Fruit fly (Drosophila melanogaster) whole organism, embryonic: ENCODE measurements around the gene Adgf-D.
A peak's percentile ranks its signal among the peaks of the same experiment; 100 is the strongest.

Experiments used
- BEAF-32 ChIP-seq: fragments of 200-800 bp; sonication (Bioruptor generic); optimal IDR thresholded peaks from 3 replicates; lab custom pipeline; 2017; ENCODE audit warnings: missing biosample characterization, missing genetic modification characterization, mild to moderate bottlenecking, moderate library complexity, missing genetic modification reagents
- CG10274 ChIP-seq: fragments of 200-800 bp; sonication (Bioruptor generic); optimal IDR thresholded peaks from 3 replicates; lab custom pipeline; 2017; ENCODE audit warnings: missing biosample characterization, mild to moderate bottlenecking, missing genetic modification characterization
- CG10654 ChIP-seq: fragments of 200-800 bp; sonication (Bioruptor generic); optimal IDR thresholded peaks from 2 replicates; lab custom pipeline; 2016; ENCODE audit warnings: missing biosample characterization, missing genetic modification characterization
- CG10979 ChIP-seq: fragments of 200-800 bp; sonication (Bioruptor generic); optimal IDR thresholded peaks from 2 replicates; lab custom pipeline; 2018; ENCODE audit warnings: missing biosample characterization, mild to moderate bottlenecking, missing genetic modification characterization, moderate library complexity
- CG12071 ChIP-seq: fragments of 200-800 bp; sonication (Bioruptor generic); optimal IDR thresholded peaks from 3 replicates; lab custom pipeline; 2018; ENCODE audit warnings: missing biosample characterization, mild to moderate bottlenecking, missing genetic modification characterization
- CG12299 ChIP-seq: fragments of 200-800 bp; sonication (Bioruptor generic); optimal IDR thresholded peaks from 2 replicates; lab custom pipeline; 2018; ENCODE audit warnings: missing biosample characterization, mild to moderate bottlenecking, missing genetic modification characterization
- CG15011 ChIP-seq: fragments of 200-800 bp; sonication (Bioruptor generic); optimal IDR thresholded peaks from 3 replicates; lab custom pipeline; 2018; ENCODE audit warnings: missing biosample characterization, mild to moderate bottlenecking, missing genetic modification characterization
- CG16863 ChIP-seq: fragments of 200-800 bp; sonication (Bioruptor generic); optimal IDR thresholded peaks from 3 replicates; lab custom pipeline; 2016; ENCODE audit warnings: missing biosample characterization, missing genetic modification characterization
- CG17359 ChIP-seq: fragments of 200-800 bp; sonication (Bioruptor generic); optimal IDR thresholded peaks from 3 replicates; lab custom pipeline; 2018; ENCODE audit warnings: missing biosample characterization, mild to moderate bottlenecking, missing genetic modification characterization, moderate library complexity
- CG17612 ChIP-seq: fragments of 200-800 bp; sonication (Bioruptor generic); IDR thresholded peaks from 2 replicates; pipeline ENCODE4 v1.3.6; 2022; ENCODE audit warnings: missing biosample characterization, missing genetic modification characterization
- CG31224 ChIP-seq: fragments of 200-800 bp; sonication (Bioruptor generic); IDR thresholded peaks from 2 replicates; pipeline ENCODE4 v1.3.6; 2022; ENCODE audit warnings: missing biosample characterization, missing genetic modification characterization
- CG31365 ChIP-seq: fragments of 200-800 bp; sonication (Bioruptor generic); optimal IDR thresholded peaks from 2 replicates; lab custom pipeline; 2018; ENCODE audit warnings: missing biosample characterization, mild to moderate bottlenecking, missing genetic modification characterization
- CG32532 ChIP-seq: fragments of 200-800 bp; sonication (Bioruptor generic); IDR thresholded peaks from 2 replicates; pipeline ENCODE4 v1.3.6; 2022; ENCODE audit warnings: missing biosample characterization, missing genetic modification characterization
- CG32767 ChIP-seq: fragments of 200-800 bp; sonication (Bioruptor generic); IDR thresholded peaks from 2 replicates; pipeline ENCODE4 v1.3.6; 2022; ENCODE audit warnings: missing biosample characterization, missing genetic modification characterization
- CG6254 ChIP-seq: fragments of 200-800 bp; sonication (Bioruptor generic); optimal IDR thresholded peaks from 3 replicates; lab custom pipeline; 2017; ENCODE audit warnings: mild to moderate bottlenecking, missing biosample characterization, missing genetic modification reagents, missing genetic modification characterization
- CG6654 ChIP-seq: fragments of 200-800 bp; sonication (Bioruptor generic); optimal IDR thresholded peaks from 2 replicates; lab custom pipeline; 2017; ENCODE audit warnings: missing biosample characterization, mild to moderate bottlenecking, missing genetic modification characterization
- CG7745 ChIP-seq: fragments of 200-800 bp; sonication (Bioruptor generic); optimal IDR thresholded peaks from 2 replicates; lab custom pipeline; 2018; ENCODE audit warnings: missing biosample characterization, mild to moderate bottlenecking, missing genetic modification characterization, moderate library complexity
- CG7839 ChIP-seq: fragments of 200-800 bp; sonication (Bioruptor generic); optimal IDR thresholded peaks from 3 replicates; lab custom pipeline; 2018; ENCODE audit warnings: missing biosample characterization, mild to moderate bottlenecking, missing genetic modification characterization, moderate library complexity
- CG9215 ChIP-seq: fragments of 200-800 bp; sonication (Bioruptor generic); IDR thresholded peaks from 2 replicates; pipeline ENCODE4 v1.3.6; 2022; ENCODE audit warnings: missing biosample characterization, missing genetic modification characterization
- CG9876 ChIP-seq: fragments of 200-800 bp; sonication (Bioruptor generic); optimal IDR thresholded peaks from 2 replicates; lab custom pipeline; 2016; ENCODE audit warnings: missing biosample characterization, missing genetic modification characterization
- CkIIα-i1 ChIP-seq: fragments of 200-800 bp; sonication (Bioruptor generic); IDR thresholded peaks from 2 replicates; pipeline ENCODE4 v1.3.6; 2022; ENCODE audit warnings: missing biosample characterization, missing genetic modification characterization
- D19A ChIP-seq: fragments of 200-800 bp; optimal IDR thresholded peaks from 3 replicates; lab custom pipeline; 2019; ENCODE audit warnings: missing biosample characterization, mild to moderate bottlenecking, missing genetic modification characterization, moderate library complexity
- D19B ChIP-seq: fragments of 200-800 bp; sonication (Bioruptor generic); optimal IDR thresholded peaks from 2 replicates; lab custom pipeline; 2017; ENCODE audit warnings: missing biosample characterization, mild to moderate bottlenecking, missing genetic modification characterization
- Deaf1 ChIP-seq: fragments of 200-800 bp; optimal IDR thresholded peaks from 3 replicates; lab custom pipeline; 2019; ENCODE audit warnings: missing biosample characterization, mild to moderate bottlenecking, missing genetic modification characterization, moderate library complexity
- H15 ChIP-seq: fragments of 200-800 bp; sonication (Bioruptor generic); IDR thresholded peaks from 3 replicates; pipeline ENCODE4 v1.3.6; 2022; ENCODE audit warnings: missing biosample characterization, missing genetic modification characterization
- Hmr ChIP-seq: fragments of 200-800 bp; sonication (Bioruptor generic); optimal IDR thresholded peaks from 3 replicates; lab custom pipeline; 2017; ENCODE audit warnings: mild to moderate bottlenecking, missing biosample characterization, missing genetic modification reagents, missing genetic modification characterization
- Lpt ChIP-seq: fragments of >200 bp; optimal IDR thresholded peaks from 2 replicates; lab custom pipeline; 2018; ENCODE audit warnings: missing biosample characterization, missing genetic modification characterization
- NC2α ChIP-seq: fragments of 200-800 bp; sonication (Bioruptor generic); optimal IDR thresholded peaks from 2 replicates; lab custom pipeline; 2016; ENCODE audit warnings: missing biosample characterization, missing genetic modification characterization
- NfI ChIP-seq: fragments of 200-800 bp; sonication (Bioruptor generic); optimal IDR thresholded peaks from 3 replicates; lab custom pipeline; 2018; ENCODE audit warnings: missing biosample characterization, mild to moderate bottlenecking, missing genetic modification characterization, moderate library complexity
- Opbp ChIP-seq: fragments of 200-800 bp; sonication (Bioruptor generic); IDR thresholded peaks from 3 replicates; pipeline ENCODE4 v1.3.6; 2022; ENCODE audit warnings: missing biosample characterization, missing genetic modification characterization; ENCODE audit not compliant: partially characterized antibody
- Sox100B ChIP-seq: fragments of 200-800 bp; sonication (Bioruptor generic); optimal IDR thresholded peaks from 3 replicates; lab custom pipeline; 2018; ENCODE audit warnings: missing biosample characterization, mild to moderate bottlenecking, missing genetic modification characterization
- Sry-δ ChIP-seq: fragments of 200-800 bp; sonication (Bioruptor generic); optimal IDR thresholded peaks from 2 replicates; lab custom pipeline; 2016; ENCODE audit warnings: missing biosample characterization, missing genetic modification characterization
- Taf1 ChIP-seq: fragments of 200-800 bp; sonication (Bioruptor generic); IDR thresholded peaks from 2 replicates; pipeline ENCODE4 v1.3.6; 2022; ENCODE audit warnings: missing biosample characterization, missing genetic modification characterization
- bigmax ChIP-seq: fragments of 200-800 bp; sonication (Bioruptor generic); optimal IDR thresholded peaks from 2 replicates; lab custom pipeline; 2018; ENCODE audit warnings: missing biosample characterization, mild to moderate bottlenecking, missing genetic modification characterization
- bowl ChIP-seq: fragments of 200-800 bp; sonication (Bioruptor generic); IDR thresholded peaks from 2 replicates; pipeline ENCODE4 v1.3.6; 2022; ENCODE audit warnings: missing biosample characterization, missing genetic modification characterization
- disco-r ChIP-seq: fragments of 200-800 bp; sonication (Bioruptor generic); optimal IDR thresholded peaks from 2 replicates; lab custom pipeline; 2016; ENCODE audit warnings: missing biosample characterization, missing genetic modification characterization
- dm ChIP-seq: fragments of 200-800 bp; sonication (Bioruptor generic); optimal IDR thresholded peaks from 3 replicates; lab custom pipeline; 2016; ENCODE audit warnings: missing biosample characterization, missing genetic modification characterization
- eve ChIP-seq, 2 experiments: fragments of >200 bp; optimal IDR thresholded peaks; 2 replicates each; lab custom pipeline; 2017; ENCODE audit warnings: missing biosample characterization in 2 of 2, missing genetic modification characterization in 2 of 2
- ewg ChIP-seq: fragments of 200-800 bp; sonication (Bioruptor generic); optimal IDR thresholded peaks from 3 replicates; lab custom pipeline; 2017; ENCODE audit warnings: mild to moderate bottlenecking, missing biosample characterization, missing genetic modification reagents, missing genetic modification characterization
- fd102C ChIP-seq: fragments of 200-800 bp; sonication (Bioruptor generic); optimal IDR thresholded peaks from 2 replicates; lab custom pipeline; 2018; ENCODE audit warnings: missing biosample characterization, mild to moderate bottlenecking, missing genetic modification characterization, moderate library complexity
- hbn ChIP-seq: fragments of 200-800 bp; sonication (Bioruptor generic); IDR thresholded peaks from 2 replicates; pipeline ENCODE4 v1.3.6; 2022; ENCODE audit warnings: missing biosample characterization, missing genetic modification characterization; ENCODE audit not compliant: partially characterized antibody
- hth ChIP-seq: fragments of >200 bp; optimal IDR thresholded peaks from 2 replicates; lab custom pipeline; 2017; ENCODE audit warnings: inconsistent platforms
- oc ChIP-seq: fragments of 200-800 bp; sonication (Bioruptor generic); optimal IDR thresholded peaks from 2 replicates; lab custom pipeline; 2018; ENCODE audit warnings: missing biosample characterization, mild to moderate bottlenecking, missing genetic modification characterization, moderate library complexity
- sd ChIP-seq: fragments of 200-800 bp; sonication (Bioruptor generic); optimal IDR thresholded peaks from 3 replicates; lab custom pipeline; 2018; ENCODE audit warnings: missing biosample characterization, mild to moderate bottlenecking, missing genetic modification characterization, moderate library complexity
- seq ChIP-seq: fragments of 200-800 bp; sonication (Bioruptor generic); IDR thresholded peaks from 2 replicates; pipeline ENCODE4 v1.3.6; 2022; ENCODE audit warnings: missing biosample characterization, missing genetic modification characterization
- shn ChIP-seq: fragments of 200-800 bp; sonication (Bioruptor generic); optimal IDR thresholded peaks from 3 replicates; lab custom pipeline; 2016; ENCODE audit warnings: missing biosample characterization, missing genetic modification characterization
- slou ChIP-seq: fragments of 200-800 bp; sonication (Bioruptor generic); optimal IDR thresholded peaks from 3 replicates; lab custom pipeline; 2016; ENCODE audit warnings: missing biosample characterization, missing genetic modification characterization
- stc ChIP-seq: fragments of 200-800 bp; sonication (Bioruptor generic); IDR thresholded peaks from 2 replicates; pipeline ENCODE4 v1.3.6; 2022; ENCODE audit warnings: missing biosample characterization, missing genetic modification characterization

The Adgf-D gene

dm6 chr3R:13735304-13735898, 30.2 kb upstream of the Adgf-D start (continued):
- TF ChIP-seq Hmr (GFP tag; lab: Kevin White, UChicago) (no peak), CG12299 (tag; lab: Kevin White, UChicago) (no peak), CG16863 (no peak), Deaf1 (tag; lab: Kevin White, UChicago) (peak; percentile 91), D19B (GFP tag; lab: Kevin White, UChicago) (no peak), CkIIα-i1 (GFP tag; lab: Robert Waterston, UW) (no peak)

- TF ChIP-seq CG31224 (GFP tag; lab: Robert Waterston, UW) (no peak), eve (GFP tag; optimal IDR thresholded peaks at IDR 0.05; lab: Kevin White, UChicago) (peak in 1 of 2 experiments; percentile 29)
Observed at dm6 chr3R:13730005-13730404, 24.8 kb upstream of the Adgf-D start.

DNA sequence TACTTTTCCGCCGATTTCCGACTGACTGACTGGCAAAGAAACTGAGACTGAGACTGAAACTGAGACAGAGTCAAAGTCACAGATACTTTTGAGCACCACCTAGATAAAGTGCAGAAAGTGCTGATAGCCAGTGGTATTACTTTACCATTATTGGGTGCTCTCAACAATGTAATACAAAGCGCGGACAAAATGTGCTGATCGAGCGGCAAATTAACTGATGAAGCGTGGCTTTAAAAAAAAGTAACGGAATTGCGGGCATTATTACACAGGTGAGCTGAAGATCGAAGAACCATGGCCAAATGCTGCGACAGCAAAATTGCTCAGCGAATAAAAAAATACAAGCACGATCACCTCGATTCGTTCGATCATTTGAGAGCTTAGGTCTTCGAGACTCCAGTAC, 23.7 kb upstream of the Adgf-D start:
- TF ChIP-seq H15 (GFP tag; lab: Robert Waterston, UW) (no peak), bigmax (no peak), BEAF-32 (GFP tag; lab: Kevin White, UChicago) (no peak), CG31365 (tag; lab: Kevin White, UChicago) (no peak), shn (GFP tag; lab: Kevin White, UChicago) (no peak), CG10979 (tag; lab: Kevin White, UChicago) (no peak), CG7745 (tag; lab: Kevin White, UChicago) (no peak), Lpt (GFP tag; lab: Kevin White, UChicago) (no peak), CG6654 (no peak), Taf1 (GFP tag; lab: Robert Waterston, UW) (no peak), fd102C (GFP tag; lab: Kevin White, UChicago) (no peak), CG32767 (GFP tag; lab: Robert Waterston, UW) (no peak), Opbp (no peak), bowl (GFP tag; lab: Robert Waterston, UW) (no peak), CG6254 (no peak), sd (tag; lab: Kevin White, UChicago) (no peak), NfI (GFP tag; lab: Kevin White, UChicago) (no peak), CG17612 (GFP tag; lab: Robert Waterston, UW) (no peak), CG17359 (tag; lab: Kevin White, UChicago) (no peak), dm (GFP tag; lab: Kevin White, UChicago) (no peak)

- TF ChIP-seq D19A (tag; lab: Kevin White, UChicago): peak; percentile 33
- no peak for TF ChIP-seq CG9215 (GFP tag; lab: Robert Waterston, UW)
- TF ChIP-seq Hmr (GFP tag; lab: Kevin White, UChicago): no peak
- TF ChIP-seq slou: no peak
- no peak for TF ChIP-seq CG7839
- peak; percentile 10 for TF ChIP-seq oc
- TF ChIP-seq ewg (GFP tag; lab: Kevin White, UChicago): no peak
- TF ChIP-seq disco-r: no peak
- no peak for TF ChIP-seq Sry-δ (GFP tag; lab: Kevin White, UChicago)
- TF ChIP-seq CG9876 (GFP tag; lab: Kevin White, UChicago): no peak
- TF ChIP-seq NC2α (GFP tag; lab: Kevin White, UChicago): no peak
- TF ChIP-seq CG15011: no peak
- TF ChIP-seq Sox100B (GFP tag; lab: Kevin White, UChicago): peak; percentile 15
- no peak for TF ChIP-seq CG10274 (GFP tag; lab: Kevin White, UChicago)
- TF ChIP-seq hth (lab: Kevin White, UChicago): no peak
- no peak for TF ChIP-seq hbn (GFP tag; lab: Robert Waterston, UW)
- no peak for TF ChIP-seq CG32532
- no peak for TF ChIP-seq seq (GFP tag; lab: Robert Waterston, UW)
- no peak for TF ChIP-seq stc (GFP tag; lab: Robert Waterston, UW)
- no peak for TF ChIP-seq CG12071 (GFP tag; lab: Kevin White, UChicago)
- TF ChIP-seq CG10654 (GFP tag; lab: Kevin White, UChicago): no peak
Observed at dm6 chr3R:13726795-13727194, 21.6 kb upstream of the Adgf-D start.
